Worm (Caenorhabditis elegans) whole organism, L2 larva: ENCODE measurements around the gene srd-44.

ENCODE experiments used
- R02D3.7 ChIP-seq: fragments of 150-350 bp; optimal IDR thresholded peaks from 2 replicates; lab custom pipeline; 2014; ENCODE audit warnings: missing biosample characterization, missing genetic modification characterization
- ama-1 ChIP-seq: fragments of 150-350 bp; optimal IDR thresholded peaks from 2 replicates; lab custom pipeline; 2018; ENCODE audit warnings: inconsistent platforms
- zag-1 ChIP-seq: fragments of 150-350 bp; optimal IDR thresholded peaks from 2 replicates; lab custom pipeline; 2014; ENCODE audit warnings: missing biosample characterization, missing genetic modification characterization

- TF ChIP-seq zag-1 (tag; lab: Kevin White, UChicago) (no peak), ama-1 (no peak), R02D3.7 (tag; lab: Kevin White, UChicago) (no peak)
Observed at ce11 chrX:12290539-12290938, 47.7 kb upstream of the srd-44 start, which contains the start of gene C04B4.4.
